Fruit fly (Drosophila melanogaster) whole organism, embryonic: Measurements from ENCODE around the gene mRpS31.
A peak's percentile ranks its signal among the peaks of the same experiment; 100 is the strongest.

Source experiments
- Ada2b ChIP-seq: fragments of 200-800 bp; sonication (Bioruptor generic); IDR thresholded peaks from 2 replicates; pipeline ENCODE4 v1.3.6; 2022; ENCODE audit warnings: missing biosample characterization, missing genetic modification characterization
- C15 ChIP-seq: fragments of 200-800 bp; sonication (Bioruptor generic); IDR thresholded peaks from 3 replicates; pipeline ENCODE4 v1.3.6; 2022; ENCODE audit warnings: missing biosample characterization, missing genetic modification characterization
- CG10274 ChIP-seq: fragments of 200-800 bp; sonication (Bioruptor generic); optimal IDR thresholded peaks from 3 replicates; lab custom pipeline; 2017; ENCODE audit warnings: missing biosample characterization, mild to moderate bottlenecking, missing genetic modification characterization
- CG10959 ChIP-seq: fragments of 200-800 bp; sonication (Bioruptor generic); IDR thresholded peaks from 2 replicates; pipeline ENCODE4 v1.3.6; 2022; ENCODE audit warnings: missing biosample characterization, missing genetic modification characterization
- CG11456 ChIP-seq: fragments of 200-800 bp; sonication (Bioruptor generic); IDR thresholded peaks from 3 replicates; pipeline ENCODE4 v1.3.6; 2022; ENCODE audit warnings: missing biosample characterization, missing genetic modification characterization
- CG12219 ChIP-seq: fragments of 200-800 bp; sonication (Bioruptor generic); optimal IDR thresholded peaks from 3 replicates; lab custom pipeline; 2018; ENCODE audit warnings: missing biosample characterization, mild to moderate bottlenecking, missing genetic modification characterization
- CG1233 ChIP-seq: fragments of 200-800 bp; sonication (Bioruptor generic); optimal IDR thresholded peaks from 4 replicates; lab custom pipeline; 2018; ENCODE audit warnings: missing biosample characterization, mild to moderate bottlenecking, missing genetic modification characterization
- CG12391 ChIP-seq: fragments of 200-800 bp; sonication (Bioruptor generic); optimal IDR thresholded peaks from 3 replicates; lab custom pipeline; 2018; ENCODE audit warnings: missing biosample characterization, mild to moderate bottlenecking, missing genetic modification characterization, moderate library complexity
- CG13123 ChIP-seq: fragments of 200-800 bp; sonication (Bioruptor generic); optimal IDR thresholded peaks from 2 replicates; lab custom pipeline; 2016; ENCODE audit warnings: missing biosample characterization, missing genetic modification characterization
- CG15269 ChIP-seq: fragments of 200-800 bp; sonication (Bioruptor generic); optimal IDR thresholded peaks from 2 replicates; lab custom pipeline; 2018; ENCODE audit warnings: missing biosample characterization, mild to moderate bottlenecking, missing genetic modification characterization, moderate library complexity
- CG15479 ChIP-seq: fragments of 200-800 bp; sonication (Bioruptor generic); optimal IDR thresholded peaks from 3 replicates; lab custom pipeline; 2019; ENCODE audit warnings: missing biosample characterization, mild to moderate bottlenecking, missing genetic modification characterization, moderate library complexity
- CG17568 ChIP-seq: fragments of 200-800 bp; sonication (Bioruptor generic); optimal IDR thresholded peaks from 2 replicates; lab custom pipeline; 2018; ENCODE audit warnings: missing biosample characterization, mild to moderate bottlenecking, missing genetic modification characterization, moderate library complexity
- CG2202 ChIP-seq: fragments of 200-800 bp; sonication (Bioruptor generic); optimal IDR thresholded peaks from 2 replicates; lab custom pipeline; 2018; ENCODE audit warnings: missing biosample characterization, mild to moderate bottlenecking, missing genetic modification characterization
- CG2678 ChIP-seq: fragments of 200-800 bp; sonication (Bioruptor generic); optimal IDR thresholded peaks from 3 replicates; lab custom pipeline; 2019; ENCODE audit warnings: missing biosample characterization, mild to moderate bottlenecking, missing genetic modification characterization, moderate library complexity
- CG3726 ChIP-seq: fragments of 200-800 bp; sonication (Bioruptor generic); IDR thresholded peaks from 3 replicates; pipeline ENCODE4, ENCODE4 v1.3.6; 2022; ENCODE audit warnings: missing biosample characterization, missing genetic modification characterization
- CG4424 ChIP-seq: fragments of 200-800 bp; sonication (Bioruptor generic); optimal IDR thresholded peaks from 3 replicates; lab custom pipeline; 2016; ENCODE audit warnings: missing biosample characterization, missing genetic modification characterization
- CG6654 ChIP-seq: fragments of 200-800 bp; sonication (Bioruptor generic); optimal IDR thresholded peaks from 2 replicates; lab custom pipeline; 2017; ENCODE audit warnings: missing biosample characterization, mild to moderate bottlenecking, missing genetic modification characterization
- CG6791 ChIP-seq: fragments of 200-800 bp; sonication (Bioruptor generic); IDR thresholded peaks from 3 replicates; pipeline ENCODE4 v1.3.6; 2022; ENCODE audit warnings: missing biosample characterization, missing genetic modification characterization; ENCODE audit not compliant: partially characterized antibody
- CG6854 ChIP-seq: fragments of 200-800 bp; sonication (Bioruptor generic); optimal IDR thresholded peaks from 3 replicates; lab custom pipeline; 2017; ENCODE audit warnings: missing biosample characterization, mild to moderate bottlenecking, missing genetic modification characterization
- CoRest ChIP-seq: fragments of 200-800 bp; sonication (Bioruptor generic); optimal IDR thresholded peaks from 3 replicates; lab custom pipeline; 2018; ENCODE audit warnings: missing biosample characterization, mild to moderate bottlenecking, missing genetic modification characterization, moderate library complexity
- D19A ChIP-seq: fragments of 200-800 bp; optimal IDR thresholded peaks from 3 replicates; lab custom pipeline; 2019; ENCODE audit warnings: missing biosample characterization, mild to moderate bottlenecking, missing genetic modification characterization, moderate library complexity
- Dip2 ChIP-seq: fragments of 200-800 bp; sonication (Bioruptor generic); IDR thresholded peaks from 2 replicates; pipeline ENCODE4 v1.3.6; 2022; ENCODE audit warnings: missing biosample characterization, missing genetic modification characterization
- GATAe ChIP-seq: fragments of 200-800 bp; sonication (Bioruptor generic); conservative IDR thresholded peaks from 2 replicates; pipeline ENCODE4 v1.3.6; 2022; ENCODE audit warnings: missing biosample characterization, missing genetic modification characterization
- Gsc ChIP-seq: fragments of 200-800 bp; sonication (Bioruptor generic); IDR thresholded peaks from 2 replicates; pipeline ENCODE4 v1.3.6; 2022; ENCODE audit warnings: missing biosample characterization, missing genetic modification characterization
- Gug ChIP-seq: fragments of 200-800 bp; sonication (Bioruptor generic); IDR thresholded peaks from 4 replicates; pipeline ENCODE4 v1.3.6; 2022; ENCODE audit warnings: missing biosample characterization, missing genetic modification characterization
- HLHmδ ChIP-seq: fragments of 200-800 bp; sonication (Bioruptor generic); optimal IDR thresholded peaks from 2 replicates; lab custom pipeline; 2018; ENCODE audit warnings: missing biosample characterization, mild to moderate bottlenecking, missing genetic modification characterization, moderate library complexity
- Hsf ChIP-seq: fragments of 200-800 bp; sonication (Bioruptor generic); optimal IDR thresholded peaks from 3 replicates; lab custom pipeline; 2016; ENCODE audit warnings: missing biosample characterization, missing genetic modification characterization
- Max ChIP-seq: fragments of 200-800 bp; sonication (Bioruptor generic); optimal IDR thresholded peaks from 2 replicates; lab custom pipeline; 2016; ENCODE audit warnings: missing biosample characterization, mild to moderate bottlenecking, missing genetic modification characterization
- NK7.1 ChIP-seq: fragments of 200-800 bp; sonication (Bioruptor generic); optimal IDR thresholded peaks from 3 replicates; lab custom pipeline; 2016; ENCODE audit warnings: missing biosample characterization, missing genetic modification characterization
- Ravus ChIP-seq: fragments of 200-800 bp; sonication (Bioruptor generic); IDR thresholded peaks from 2 replicates; pipeline ENCODE4 v1.3.6; 2022; ENCODE audit warnings: missing biosample characterization, missing genetic modification characterization
- Xrp1 ChIP-seq: fragments of 200-800 bp; sonication (Bioruptor generic); IDR thresholded peaks from 2 replicates; pipeline ENCODE4 v1.3.6; 2022; ENCODE audit warnings: missing biosample characterization, missing genetic modification characterization
- dan ChIP-seq: fragments of 200-800 bp; sonication (Bioruptor generic); IDR thresholded peaks from 2 replicates; pipeline ENCODE4 v1.3.6; 2022; ENCODE audit warnings: missing biosample characterization, missing genetic modification characterization
- dimm ChIP-seq: fragments of 200-800 bp; sonication (Bioruptor generic); IDR thresholded peaks from 2 replicates; pipeline ENCODE4 v1.3.6; 2022; ENCODE audit warnings: missing biosample characterization, missing genetic modification characterization
- dm ChIP-seq: fragments of 200-800 bp; sonication (Bioruptor generic); optimal IDR thresholded peaks from 3 replicates; lab custom pipeline; 2016; ENCODE audit warnings: missing biosample characterization, missing genetic modification characterization
- eve ChIP-seq, 2 experiments: fragments of >200 bp; optimal IDR thresholded peaks; 2 replicates each; lab custom pipeline; 2017; ENCODE audit warnings: missing biosample characterization in 2 of 2, missing genetic modification characterization in 2 of 2
- gcm ChIP-seq: fragments of 200-800 bp; sonication (Bioruptor generic); optimal IDR thresholded peaks from 2 replicates; lab custom pipeline; 2019; ENCODE audit warnings: missing biosample characterization, mild to moderate bottlenecking, missing genetic modification characterization, moderate library complexity
- gcm2 ChIP-seq: fragments of 200-800 bp; sonication (Bioruptor generic); optimal IDR thresholded peaks from 2 replicates; lab custom pipeline; 2016; ENCODE audit warnings: missing biosample characterization, missing genetic modification characterization
- gt ChIP-seq: fragments of 200-800 bp; sonication (Bioruptor generic); IDR thresholded peaks from 2 replicates; pipeline ENCODE4 v1.3.6; 2022; ENCODE audit warnings: missing biosample characterization, missing genetic modification characterization
- hb ChIP-seq: fragments of 200-800 bp; sonication (Bioruptor generic); IDR thresholded peaks from 3 replicates; pipeline ENCODE4 v1.3.6; 2022; ENCODE audit warnings: missing biosample characterization, missing genetic modification characterization; ENCODE audit not compliant: partially characterized antibody
- klu ChIP-seq: fragments of 200-800 bp; sonication (Bioruptor generic); IDR thresholded peaks from 2 replicates; pipeline ENCODE4 v1.3.6; 2022; ENCODE audit warnings: missing biosample characterization, missing genetic modification characterization
- lab ChIP-seq: fragments of 200-800 bp; sonication (Bioruptor generic); optimal IDR thresholded peaks from 3 replicates; lab custom pipeline; 2017; ENCODE audit warnings: missing biosample characterization, missing genetic modification characterization, mild to moderate bottlenecking, moderate library complexity, missing genetic modification reagents
- lmd ChIP-seq: fragments of 200-800 bp; sonication (Bioruptor generic); IDR thresholded peaks from 2 replicates; pipeline ENCODE4 v1.3.6; 2022; ENCODE audit warnings: missing biosample characterization, missing genetic modification characterization
- nau ChIP-seq: fragments of 200-800 bp; sonication (Bioruptor generic); optimal IDR thresholded peaks from 3 replicates; lab custom pipeline; 2017; ENCODE audit warnings: missing biosample characterization, mild to moderate bottlenecking, missing genetic modification characterization, missing genetic modification reagents
- nerfin-1 ChIP-seq: fragments of 200-800 bp; sonication (Bioruptor generic); optimal IDR thresholded peaks from 3 replicates; lab custom pipeline; 2019; ENCODE audit warnings: missing biosample characterization, mild to moderate bottlenecking, missing genetic modification characterization, moderate library complexity
- psq ChIP-seq: fragments of 200-800 bp; sonication (Bioruptor generic); optimal IDR thresholded peaks from 2 replicates; lab custom pipeline; 2017; ENCODE audit warnings: missing biosample characterization, missing genetic modification characterization
- sd ChIP-seq: fragments of 200-800 bp; sonication (Bioruptor generic); optimal IDR thresholded peaks from 3 replicates; lab custom pipeline; 2018; ENCODE audit warnings: missing biosample characterization, mild to moderate bottlenecking, missing genetic modification characterization, moderate library complexity
- ssp ChIP-seq: fragments of 200-800 bp; sonication (Bioruptor generic); IDR thresholded peaks from 2 replicates; pipeline ENCODE4 v1.3.6; 2022; ENCODE audit warnings: missing biosample characterization, missing genetic modification characterization
- tap ChIP-seq: fragments of 200-800 bp; optimal IDR thresholded peaks from 3 replicates; lab custom pipeline; 2019; ENCODE audit warnings: missing biosample characterization, mild to moderate bottlenecking, missing genetic modification characterization, moderate library complexity
- tin ChIP-seq: fragments of 200-800 bp; sonication (Bioruptor generic); optimal IDR thresholded peaks from 3 replicates; lab custom pipeline; 2016; ENCODE audit warnings: missing biosample characterization, missing genetic modification characterization
- ttk ChIP-seq: fragments of 200-800 bp; sonication (Bioruptor generic); IDR thresholded peaks from 2 replicates; pipeline ENCODE4 v2.1.2; 2022; ENCODE audit warnings: missing biosample characterization, missing genetic modification characterization

Gene mRpS31

dm6 chr3L:16052145-16053025 is 47.4 kb downstream of the mRpS31 start (continued):
- no peak for TF ChIP-seq dm (GFP tag; lab: Kevin White, UChicago)
- peak; percentile 41 for TF ChIP-seq nau (GFP tag; lab: Kevin White, UChicago)
- TF ChIP-seq CG4424 (GFP tag; lab: Kevin White, UChicago) = no peak
- no peak for TF ChIP-seq C15
- TF ChIP-seq gcm2 (GFP tag; lab: Kevin White, UChicago) = no peak
- no peak for TF ChIP-seq ttk (GFP tag; lab: Robert Waterston, UW)
- peak; percentile 28 for TF ChIP-seq CG6854 (GFP tag; lab: Kevin White, UChicago)
- no peak for TF ChIP-seq CG10959
- no peak for TF ChIP-seq CG13123 (GFP tag; lab: Kevin White, UChicago)
- TF ChIP-seq nerfin-1 = peak; percentile 97
- peak in 1 of 2 experiments; percentile 59 for TF ChIP-seq eve (GFP tag; optimal IDR thresholded peaks at IDR 0.05; lab: Kevin White, UChicago)
- TF ChIP-seq Xrp1 = no peak
- TF ChIP-seq Dip2 (GFP tag; lab: Robert Waterston, UW) = no peak
- TF ChIP-seq lmd (GFP tag; lab: Robert Waterston, UW) = no peak
- TF ChIP-seq gcm = no peak
- no peak for TF ChIP-seq Gug (GFP tag; lab: Robert Waterston, UW)
- TF ChIP-seq GATAe (GFP tag; lab: Robert Waterston, UW) = peak; percentile 17; the same call in 1 of the 2 replicates
- TF ChIP-seq lab (GFP tag; lab: Kevin White, UChicago) = peak; percentile 49
- TF ChIP-seq CG1233 = no peak
- TF ChIP-seq HLHmδ (GFP tag; lab: Kevin White, UChicago) = no peak
- TF ChIP-seq sd = peak; percentile 90
- no peak for TF ChIP-seq CG12219 (GFP tag; lab: Kevin White, UChicago)
- no peak for TF ChIP-seq CG11456 (GFP tag; lab: Robert Waterston, UW)
- TF ChIP-seq CG3726 = no peak
- TF ChIP-seq Gsc = no peak
- no peak for TF ChIP-seq CG6791 (GFP tag; lab: Robert Waterston, UW)
- TF ChIP-seq dan = no peak
- no peak for TF ChIP-seq dimm
- TF ChIP-seq tap = no peak
- no peak for TF ChIP-seq gt (GFP tag; lab: Robert Waterston, UW)
- peak; percentile 2 for TF ChIP-seq Max (GFP tag; lab: Kevin White, UChicago)
- peak; percentile 16 for TF ChIP-seq CG17568
- no peak for TF ChIP-seq Ravus (GFP tag; lab: Robert Waterston, UW)
- TF ChIP-seq CG2678 (tag; lab: Kevin White, UChicago) = no peak
- TF ChIP-seq D19A (tag; lab: Kevin White, UChicago) = no peak
- no peak for TF ChIP-seq klu (GFP tag; lab: Robert Waterston, UW)
- peak; percentile 95 for TF ChIP-seq CG15479 (GFP tag; lab: Kevin White, UChicago)
- TF ChIP-seq psq (GFP tag; lab: Kevin White, UChicago) = peak; percentile 18
- no peak for TF ChIP-seq CG2202 (tag; lab: Kevin White, UChicago)
- no peak for TF ChIP-seq CG15269 (tag; lab: Kevin White, UChicago)
- TF ChIP-seq hb (GFP tag; lab: Robert Waterston, UW) = no peak
- no peak for TF ChIP-seq CG6654 (GFP tag; lab: Kevin White, UChicago)
- no peak for TF ChIP-seq CoRest (tag; lab: Kevin White, UChicago)
- no peak for TF ChIP-seq Hsf (GFP tag; lab: Kevin White, UChicago)
- TF ChIP-seq tin (GFP tag; lab: Kevin White, UChicago) = no peak
- no peak for TF ChIP-seq CG12391 (tag; lab: Kevin White, UChicago)
- no peak for TF ChIP-seq CG10274
- no peak for TF ChIP-seq ssp (GFP tag; lab: Robert Waterston, UW)
- no peak for TF ChIP-seq Ada2b (GFP tag; lab: Robert Waterston, UW)
- TF ChIP-seq NK7.1 (GFP tag; lab: Kevin White, UChicago) = no peak
